Fruit fly (Drosophila melanogaster) whole organism, prepupa: ENCODE data around the gene capt.

Experiments used
- CG10669 ChIP-seq: fragments of 200-800 bp; sonication (Bioruptor generic); optimal IDR thresholded peaks from 3 replicates; lab custom pipeline; 2018; ENCODE audit warnings: missing biosample characterization, mild to moderate bottlenecking, missing genetic modification characterization, moderate library complexity
- CG11294 ChIP-seq: fragments of 200-800 bp; sonication (Bioruptor generic); IDR thresholded peaks from 2 replicates; pipeline ENCODE4 v1.3.6; 2022; ENCODE audit warnings: missing biosample characterization, missing genetic modification characterization
- CG11902 ChIP-seq: fragments of 200-800 bp; sonication (Bioruptor generic); optimal IDR thresholded peaks from 3 replicates; lab custom pipeline; 2016; ENCODE audit warnings: missing biosample characterization, missing genetic modification characterization
- CG16779 ChIP-seq: fragments of 200-800 bp; sonication (Bioruptor generic); optimal IDR thresholded peaks from 3 replicates; lab custom pipeline; 2017; ENCODE audit warnings: missing biosample characterization, mild to moderate bottlenecking, missing genetic modification characterization
- CG3032 ChIP-seq: fragments of 200-800 bp; optimal IDR thresholded peaks from 2 replicates; lab custom pipeline; 2019; ENCODE audit warnings: missing biosample characterization, mild to moderate bottlenecking, missing genetic modification characterization, moderate library complexity
- CG31627 ChIP-seq: fragments of 200-800 bp; sonication (Bioruptor generic); optimal IDR thresholded peaks from 3 replicates; lab custom pipeline; 2016; ENCODE audit warnings: missing biosample characterization, missing genetic modification characterization
- CG34406 ChIP-seq: fragments of 200-800 bp; sonication (Bioruptor generic); optimal IDR thresholded peaks from 3 replicates; lab custom pipeline; 2016; ENCODE audit warnings: missing biosample characterization, missing genetic modification characterization
- CG3919 ChIP-seq: fragments of 200-800 bp; sonication (Bioruptor generic); optimal IDR thresholded peaks from 3 replicates; lab custom pipeline; 2016; ENCODE audit warnings: missing biosample characterization, missing genetic modification characterization
- CG6163 ChIP-seq: fragments of 200-800 bp; sonication (Bioruptor generic); IDR thresholded peaks from 3 replicates; pipeline ENCODE4 v1.3.6; 2022; ENCODE audit warnings: missing biosample characterization, missing genetic modification characterization
- CG6276 ChIP-seq: fragments of 200-800 bp; sonication (Bioruptor generic); optimal IDR thresholded peaks from 2 replicates; lab custom pipeline; 2017; ENCODE audit warnings: missing biosample characterization, mild to moderate bottlenecking, missing genetic modification characterization
- CG6792 ChIP-seq: fragments of 200-800 bp; sonication (Bioruptor generic); optimal IDR thresholded peaks from 3 replicates; lab custom pipeline; 2016; ENCODE audit warnings: missing biosample characterization, missing genetic modification characterization
- CG6808 ChIP-seq: fragments of 200-800 bp; sonication (Bioruptor generic); optimal IDR thresholded peaks from 3 replicates; lab custom pipeline; 2017; ENCODE audit warnings: missing biosample characterization, missing genetic modification characterization, mild to moderate bottlenecking, moderate library complexity, missing genetic modification reagents
- CG6854 ChIP-seq: fragments of 200-800 bp; sonication (Bioruptor generic); optimal IDR thresholded peaks from 2 replicates; lab custom pipeline; 2017; ENCODE audit warnings: missing biosample characterization, mild to moderate bottlenecking, missing genetic modification characterization
- CG8632 ChIP-seq: fragments of 200-800 bp; sonication (Bioruptor generic); optimal IDR thresholded peaks from 3 replicates; lab custom pipeline; 2016; ENCODE audit warnings: missing biosample characterization, missing genetic modification characterization
- CG9139 ChIP-seq: fragments of 200-800 bp; sonication (Bioruptor generic); optimal IDR thresholded peaks from 3 replicates; lab custom pipeline; 2017; ENCODE audit warnings: missing biosample characterization, mild to moderate bottlenecking, missing genetic modification characterization
- Eip78C ChIP-seq: fragments of 200-800 bp; sonication (Bioruptor generic); peaks from one replicate; lab custom pipeline; 2016; ENCODE audit warnings: missing biosample characterization, missing genetic modification characterization
- Ets21C ChIP-seq: fragments of 200-800 bp; sonication (Bioruptor generic); optimal IDR thresholded peaks from 3 replicates; lab custom pipeline; 2016; ENCODE audit warnings: missing biosample characterization, missing genetic modification characterization
- Ets96B ChIP-seq: fragments of 200-800 bp; optimal IDR thresholded peaks from 2 replicates; lab custom pipeline; 2019; ENCODE audit warnings: missing biosample characterization, mild to moderate bottlenecking, missing genetic modification characterization, moderate library complexity
- Gug ChIP-seq: fragments of 200-800 bp; sonication (Bioruptor generic); IDR thresholded peaks from 2 replicates; pipeline ENCODE4 v1.3.6; 2022; ENCODE audit warnings: missing biosample characterization, missing genetic modification characterization
- Hr39 ChIP-seq: fragments of 200-800 bp; sonication (Bioruptor generic); optimal IDR thresholded peaks from 2 replicates; lab custom pipeline; 2016; ENCODE audit warnings: missing biosample characterization, missing genetic modification characterization
- Lpt ChIP-seq: fragments of 200-800 bp; sonication (Bioruptor generic); optimal IDR thresholded peaks from 3 replicates; lab custom pipeline; 2016; ENCODE audit warnings: missing biosample characterization, missing genetic modification characterization
- Smox ChIP-seq: fragments of 200-800 bp; sonication (Bioruptor generic); optimal IDR thresholded peaks from 3 replicates; lab custom pipeline; 2016; ENCODE audit warnings: missing biosample characterization, missing genetic modification characterization
- Sox14 ChIP-seq: fragments of 200-800 bp; sonication (Bioruptor generic); optimal IDR thresholded peaks from 3 replicates; lab custom pipeline; 2016; ENCODE audit warnings: missing biosample characterization, missing genetic modification characterization
- Sox15 ChIP-seq: fragments of 200-800 bp; sonication (Bioruptor generic); optimal IDR thresholded peaks from 3 replicates; lab custom pipeline; 2016; ENCODE audit warnings: missing biosample characterization, missing genetic modification characterization
- cyc ChIP-seq: fragments of 200-800 bp; sonication (Bioruptor generic); optimal IDR thresholded peaks from 3 replicates; lab custom pipeline; 2016; ENCODE audit warnings: missing biosample characterization, missing genetic modification characterization
- dac ChIP-seq: fragments of 200-800 bp; sonication (Bioruptor generic); optimal IDR thresholded peaks from 2 replicates; lab custom pipeline; 2017; ENCODE audit warnings: missing biosample characterization, mild to moderate bottlenecking, missing genetic modification characterization
- dsx ChIP-seq: fragments of 200-800 bp; optimal IDR thresholded peaks from 3 replicates; lab custom pipeline; 2019; ENCODE audit warnings: missing biosample characterization, mild to moderate bottlenecking, missing genetic modification characterization, moderate library complexity; ENCODE audit not compliant: poor library complexity, severe bottlenecking
- eg ChIP-seq: fragments of 200-800 bp; sonication (Bioruptor generic); IDR thresholded peaks from 3 replicates; pipeline ENCODE4 v1.3.6; 2022; ENCODE audit warnings: missing biosample characterization, missing genetic modification characterization
- esn ChIP-seq: fragments of 200-800 bp; sonication (Bioruptor generic); optimal IDR thresholded peaks from 2 replicates; lab custom pipeline; 2016; ENCODE audit warnings: missing biosample characterization, mild to moderate bottlenecking, missing genetic modification characterization, moderate library complexity
- fd59A ChIP-seq: fragments of 200-800 bp; sonication (Bioruptor generic); optimal IDR thresholded peaks from 2 replicates; lab custom pipeline; 2017; ENCODE audit warnings: missing biosample characterization, mild to moderate bottlenecking, missing genetic modification characterization, missing genetic modification reagents
- fd85E ChIP-seq: fragments of 200-800 bp; sonication (Bioruptor generic); optimal IDR thresholded peaks from 3 replicates; lab custom pipeline; 2016; ENCODE audit warnings: missing biosample characterization, missing genetic modification characterization
- fkh ChIP-seq: fragments of 200-800 bp; sonication (Bioruptor generic); optimal IDR thresholded peaks from 3 replicates; lab custom pipeline; 2017; ENCODE audit warnings: missing biosample characterization, mild to moderate bottlenecking, missing genetic modification characterization, moderate library complexity
- lz ChIP-seq: fragments of 200-800 bp; sonication (Bioruptor generic); optimal IDR thresholded peaks from 3 replicates; lab custom pipeline; 2016; ENCODE audit warnings: missing biosample characterization, missing genetic modification characterization
- net ChIP-seq: fragments of 200-800 bp; sonication (Bioruptor generic); optimal IDR thresholded peaks from 3 replicates; lab custom pipeline; 2016; ENCODE audit warnings: missing biosample characterization, missing genetic modification characterization
- salr ChIP-seq, 2 experiments: fragments of 200-800 bp; sonication (Bioruptor generic); optimal IDR thresholded peaks; 3 replicates each; lab custom pipeline; 2016 to 2018; ENCODE audit warnings: missing biosample characterization in 2 of 2, missing genetic modification characterization in 2 of 2, mild to moderate bottlenecking in 1 of 2
- spab ChIP-seq: fragments of 200-800 bp; sonication (Bioruptor generic); optimal IDR thresholded peaks from 2 replicates; lab custom pipeline; 2017; ENCODE audit warnings: missing biosample characterization, mild to moderate bottlenecking, missing genetic modification characterization, missing genetic modification reagents
- svp ChIP-seq: fragments of 200-800 bp; sonication (Bioruptor generic); peaks from one replicate; lab custom pipeline; 2016; ENCODE audit warnings: missing biosample characterization, missing genetic modification characterization
- topi ChIP-seq: fragments of 200-800 bp; sonication (Bioruptor generic); optimal IDR thresholded peaks from 3 replicates; lab custom pipeline; 2016; ENCODE audit warnings: missing biosample characterization, missing genetic modification characterization

capt gene

DNA sequence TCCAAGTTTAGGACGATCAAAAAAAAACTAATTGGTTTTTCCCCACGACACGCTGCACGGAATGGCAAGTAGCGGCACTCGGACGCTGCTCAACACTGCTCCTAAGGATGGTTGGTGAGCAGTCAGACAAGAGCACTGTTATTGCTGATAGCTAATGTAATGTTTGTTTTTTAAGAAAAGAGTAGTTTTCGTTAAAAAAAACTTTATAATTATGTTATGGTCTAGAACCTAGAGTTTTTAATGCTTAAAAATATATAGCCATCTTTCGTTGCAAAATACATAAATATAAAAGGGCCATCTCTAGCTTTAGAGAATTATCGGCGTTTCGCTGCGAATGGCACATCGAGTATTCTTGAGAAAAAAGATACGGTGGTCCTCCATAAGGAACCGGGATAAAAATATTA, 14.6 kb upstream of the capt start, which contains the start of the genes Charon and CG4887 (continued):
- TF ChIP-seq CG6276, result no peak
- TF ChIP-seq dac (GFP tag; lab: Kevin White, UChicago), result peak; percentile 46
- TF ChIP-seq svp (GFP tag; lab: Kevin White, UChicago), result no peak
- TF ChIP-seq Eip78C (GFP tag; lab: Kevin White, UChicago), result no peak
- TF ChIP-seq CG34406 (GFP tag; lab: Kevin White, UChicago), result no peak
- no peak for TF ChIP-seq CG9139 (GFP tag; lab: Kevin White, UChicago)
- peak; percentile 64; the same call in 2 of the 3 replicates for TF ChIP-seq eg (GFP tag; lab: Robert Waterston, UW)
- TF ChIP-seq CG11294 (GFP tag; lab: Robert Waterston, UW), result peak; percentile 66; the same call in 1 of the 2 replicates

DNA sequence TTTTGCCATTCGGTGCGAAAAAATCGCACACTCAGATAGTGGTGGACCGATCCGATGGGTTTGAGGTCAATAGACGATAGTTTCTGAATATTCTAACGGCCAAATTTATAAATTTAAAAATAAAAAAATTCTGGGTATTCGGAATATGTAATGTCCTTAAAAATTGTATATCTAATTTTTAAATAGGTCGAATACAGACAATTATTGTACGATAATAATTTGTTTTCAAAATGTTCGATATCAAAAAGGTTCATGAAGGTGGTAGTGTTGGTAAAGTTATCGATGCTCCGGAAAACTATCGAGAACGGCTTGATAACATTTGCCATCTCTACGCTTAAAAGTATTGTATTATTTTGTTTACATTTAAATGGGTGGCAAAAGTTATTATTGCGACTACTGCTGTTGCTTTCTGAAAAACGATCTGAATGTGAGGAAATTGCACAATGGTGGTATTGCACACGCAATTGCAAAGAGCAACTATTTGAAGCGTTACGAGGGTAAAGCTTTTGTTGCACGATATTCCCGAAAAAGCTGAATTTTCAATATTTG, 11.9 kb upstream of the capt start, which contains the start of the genes CG31922 and Plap:
TSS of gene CG31922 (plus strand) at position 315 of the 549 bp plus-strand sequence.
TSS of gene Plap (minus strand) at position 499 of the 549 bp plus-strand sequence.
- TF ChIP-seq dsx (GFP tag; lab: Kevin White, UChicago) (peak; percentile 87), CG9139 (GFP tag; lab: Kevin White, UChicago) (no peak), esn (GFP tag; lab: Kevin White, UChicago) (peak; percentile 82), Ets21C (GFP tag; lab: Kevin White, UChicago) (no peak), CG34406 (GFP tag; lab: Kevin White, UChicago) (peak; percentile 60), CG8632 (GFP tag; lab: Kevin White, UChicago) (peak; percentile 17), CG6163 (GFP tag; lab: Robert Waterston, UW) (no peak; the same call in 2 of the 3 replicates), net (GFP tag; lab: Kevin White, UChicago) (peak; percentile 18), topi (peak; percentile 69), Eip78C (GFP tag; lab: Kevin White, UChicago) (peak; percentile 89), CG31627 (GFP tag; lab: Kevin White, UChicago) (peak; percentile 74), fd59A (GFP tag; lab: Kevin White, UChicago) (peak; percentile 1), cyc (GFP tag; lab: Kevin White, UChicago) (peak; percentile 66), Hr39 (peak; percentile 63), dac (GFP tag; lab: Kevin White, UChicago) (no peak), CG3032 (tag; lab: Kevin White, UChicago) (peak; percentile 67), Gug (GFP tag; lab: Robert Waterston, UW) (no peak), Sox15 (peak; percentile 45), CG10669 (GFP tag; lab: Kevin White, UChicago) (no peak), CG3919 (peak; percentile 51), CG6808 (no peak), Lpt (GFP tag; lab: Kevin White, UChicago) (peak; percentile 3), CG6792 (GFP tag; lab: Kevin White, UChicago) (peak; percentile 59), Ets96B (peak; percentile 58), CG6854 (GFP tag; lab: Kevin White, UChicago) (no peak), salr (GFP tag; optimal IDR thresholded peaks at IDR 0.05; lab: Kevin White, UChicago) (no peak), lz (GFP tag; lab: Kevin White, UChicago) (peak; percentile 78), fd85E (GFP tag; lab: Kevin White, UChicago) (no peak), Smox (GFP tag; lab: Kevin White, UChicago) (no peak), fkh (GFP tag; lab: Kevin White, UChicago) (no peak), CG11902 (peak; percentile 40), Sox14 (GFP tag; lab: Kevin White, UChicago) (peak; percentile 89), CG16779 (tag; lab: Kevin White, UChicago) (no peak), spab (GFP tag; lab: Kevin White, UChicago) (no peak), svp (GFP tag; lab: Kevin White, UChicago) (peak; percentile 97)
